Worm (Caenorhabditis elegans): ENCODE data around the gene B0564.2.

- TF ChIP-seq tbx-2 (tag; optimal IDR thresholded peaks at IDR 0.05) (no peak), mml-1 (tag; optimal IDR thresholded peaks at IDR 0.05) (no peak), egl-27 (tag; optimal IDR thresholded peaks at IDR 0.05) (no peak), elt-1 (tag; optimal IDR thresholded peaks at IDR 0.05) (no peak), elt-2 (tag; optimal IDR thresholded peaks at IDR 0.05) (no peak), ama-1 (optimal IDR thresholded peaks at IDR 0.05) (no peak), pha-4 (tag; optimal IDR thresholded peaks at IDR 0.05) (no peak)
Observed at ce11 chrIV:13075625-13076252, 31.7 kb upstream of the B0564.2 start.

All from whole organism, L3 larva.